Fruit fly (Drosophila melanogaster) whole organism, embryonic: Measurements from ENCODE around the gene Calr.
A peak's percentile ranks its signal among the peaks of the same experiment; 100 is the strongest.

Source experiments
- Aef1 ChIP-seq: fragments of 200-800 bp; sonication (Bioruptor generic); IDR thresholded peaks from 3 replicates; pipeline ENCODE4 v1.3.6; 2022; ENCODE audit warnings: missing biosample characterization, missing genetic modification characterization
- B-H2 ChIP-seq: fragments of 200-800 bp; sonication (Bioruptor generic); optimal IDR thresholded peaks from 2 replicates; lab custom pipeline; 2018; ENCODE audit warnings: missing biosample characterization, mild to moderate bottlenecking, missing genetic modification characterization
- Bgb ChIP-seq: fragments of 200-800 bp; sonication (Bioruptor generic); IDR thresholded peaks from 2 replicates; pipeline ENCODE4 v1.3.6; 2022; ENCODE audit warnings: missing biosample characterization, missing genetic modification characterization; ENCODE audit not compliant: partially characterized antibody
- BtbVII ChIP-seq: fragments of 200-800 bp; sonication (Bioruptor generic); optimal IDR thresholded peaks from 3 replicates; lab custom pipeline; 2017; ENCODE audit warnings: missing biosample characterization, mild to moderate bottlenecking, missing genetic modification characterization
- CG10209 ChIP-seq: fragments of 200-800 bp; sonication (Bioruptor generic); optimal IDR thresholded peaks from 3 replicates; lab custom pipeline; 2017; ENCODE audit warnings: missing biosample characterization, mild to moderate bottlenecking, missing genetic modification characterization, missing genetic modification reagents
- CG11696 ChIP-seq: fragments of 200-800 bp; sonication (Bioruptor generic); IDR thresholded peaks from 2 replicates; pipeline ENCODE4 v1.3.6; 2022; ENCODE audit warnings: missing biosample characterization, missing genetic modification characterization
- CG12236 ChIP-seq: fragments of 200-800 bp; sonication (Bioruptor generic); optimal IDR thresholded peaks from 2 replicates; lab custom pipeline; 2016; ENCODE audit warnings: missing biosample characterization, missing genetic modification characterization
- CG12299 ChIP-seq: fragments of 200-800 bp; sonication (Bioruptor generic); optimal IDR thresholded peaks from 2 replicates; lab custom pipeline; 2018; ENCODE audit warnings: missing biosample characterization, mild to moderate bottlenecking, missing genetic modification characterization
- CG14860 ChIP-seq: fragments of 200-800 bp; sonication (Bioruptor generic); IDR thresholded peaks from 3 replicates; pipeline ENCODE4 v1.3.6; 2022; ENCODE audit warnings: missing biosample characterization, missing genetic modification characterization; ENCODE audit not compliant: partially characterized antibody
- CG14965 ChIP-seq: fragments of 200-800 bp; sonication (Bioruptor generic); optimal IDR thresholded peaks from 2 replicates; lab custom pipeline; 2016; ENCODE audit warnings: missing biosample characterization, missing genetic modification characterization, borderline replicate concordance
- CG15011 ChIP-seq: fragments of 200-800 bp; sonication (Bioruptor generic); optimal IDR thresholded peaks from 3 replicates; lab custom pipeline; 2018; ENCODE audit warnings: missing biosample characterization, mild to moderate bottlenecking, missing genetic modification characterization
- CG15269 ChIP-seq: fragments of 200-800 bp; sonication (Bioruptor generic); optimal IDR thresholded peaks from 2 replicates; lab custom pipeline; 2018; ENCODE audit warnings: missing biosample characterization, mild to moderate bottlenecking, missing genetic modification characterization, moderate library complexity
- CG1529 ChIP-seq: fragments of 200-800 bp; sonication (Bioruptor generic); optimal IDR thresholded peaks from 3 replicates; lab custom pipeline; 2018; ENCODE audit warnings: missing biosample characterization, missing genetic modification characterization
- CG16813 ChIP-seq: fragments of 200-800 bp; sonication (Bioruptor generic); IDR thresholded peaks from 3 replicates; pipeline ENCODE4 v1.3.6; 2022; ENCODE audit warnings: missing biosample characterization, missing genetic modification characterization; ENCODE audit not compliant: partially characterized antibody
- CG2116 ChIP-seq: fragments of 200-800 bp; sonication (Bioruptor generic); optimal IDR thresholded peaks from 3 replicates; lab custom pipeline; 2018; ENCODE audit warnings: missing biosample characterization, mild to moderate bottlenecking, missing genetic modification characterization
- CG31388 ChIP-seq: fragments of 200-800 bp; sonication (Bioruptor generic); optimal IDR thresholded peaks from 2 replicates; lab custom pipeline; 2016; ENCODE audit warnings: missing biosample characterization, missing genetic modification characterization
- CG31441 ChIP-seq: fragments of 200-800 bp; sonication (Bioruptor generic); IDR thresholded peaks from 2 replicates; pipeline ENCODE4 v1.3.6; 2022; ENCODE audit warnings: missing biosample characterization, missing genetic modification characterization
- CG6175 ChIP-seq: fragments of 200-800 bp; sonication (Bioruptor generic); IDR thresholded peaks from 3 replicates; pipeline ENCODE4 v1.3.6; 2022; ENCODE audit warnings: missing biosample characterization, missing genetic modification characterization
- CG6813 ChIP-seq: fragments of 200-800 bp; sonication (Bioruptor generic); optimal IDR thresholded peaks from 2 replicates; lab custom pipeline; 2017; ENCODE audit warnings: missing biosample characterization, missing genetic modification characterization, mild to moderate bottlenecking, moderate library complexity, missing genetic modification reagents
- CG6854 ChIP-seq: fragments of 200-800 bp; sonication (Bioruptor generic); optimal IDR thresholded peaks from 3 replicates; lab custom pipeline; 2017; ENCODE audit warnings: missing biosample characterization, mild to moderate bottlenecking, missing genetic modification characterization
- CG8089 ChIP-seq: fragments of 200-800 bp; sonication (Bioruptor generic); optimal IDR thresholded peaks from 3 replicates; lab custom pipeline; 2016; ENCODE audit warnings: missing biosample characterization, missing genetic modification characterization
- Camta ChIP-seq: fragments of 200-800 bp; sonication (Bioruptor generic); optimal IDR thresholded peaks from 2 replicates; lab custom pipeline; 2016; ENCODE audit warnings: missing biosample characterization, missing genetic modification characterization
- E2f1 ChIP-seq: fragments of 200-800 bp; sonication (Bioruptor generic); IDR thresholded peaks from 2 replicates; pipeline ENCODE4 v1.3.6; 2022; ENCODE audit warnings: missing biosample characterization, missing genetic modification characterization
- HLHmδ ChIP-seq: fragments of 200-800 bp; sonication (Bioruptor generic); optimal IDR thresholded peaks from 2 replicates; lab custom pipeline; 2018; ENCODE audit warnings: missing biosample characterization, mild to moderate bottlenecking, missing genetic modification characterization, moderate library complexity
- Hey ChIP-seq: fragments of 200-800 bp; sonication (Bioruptor generic); optimal IDR thresholded peaks from 3 replicates; lab custom pipeline; 2018; ENCODE audit warnings: missing biosample characterization, mild to moderate bottlenecking, missing genetic modification characterization
- Neu2 ChIP-seq: fragments of 200-800 bp; sonication (Bioruptor generic); optimal IDR thresholded peaks from 3 replicates; lab custom pipeline; 2016; ENCODE audit warnings: missing biosample characterization, missing genetic modification characterization, borderline replicate concordance
- Nf-YC ChIP-seq: fragments of 200-800 bp; optimal IDR thresholded peaks from 3 replicates; lab custom pipeline; 2019; ENCODE audit warnings: missing biosample characterization, mild to moderate bottlenecking, missing genetic modification characterization, moderate library complexity
- Side ChIP-seq: fragments of 200-800 bp; sonication (Bioruptor generic); optimal IDR thresholded peaks from 2 replicates; lab custom pipeline; 2016; ENCODE audit warnings: missing biosample characterization, missing genetic modification characterization
- Ssrp ChIP-seq: fragments of 200-800 bp; sonication (Bioruptor generic); optimal IDR thresholded peaks from 2 replicates; lab custom pipeline; 2018; ENCODE audit warnings: missing biosample characterization, mild to moderate bottlenecking, missing genetic modification characterization, moderate library complexity
- Xbp1 ChIP-seq: fragments of 200-800 bp; sonication (Bioruptor generic); optimal IDR thresholded peaks from 3 replicates; lab custom pipeline; 2016; ENCODE audit warnings: missing biosample characterization, mild to moderate bottlenecking, missing genetic modification characterization
- YL-1 ChIP-seq: fragments of 200-800 bp; sonication (Bioruptor generic); optimal IDR thresholded peaks from 3 replicates; lab custom pipeline; 2017; ENCODE audit warnings: missing biosample characterization, mild to moderate bottlenecking, missing genetic modification characterization
- ac ChIP-seq: fragments of 200-800 bp; sonication (Bioruptor generic); optimal IDR thresholded peaks from 3 replicates; lab custom pipeline; 2017; ENCODE audit warnings: missing biosample characterization, mild to moderate bottlenecking, missing genetic modification characterization
- ap ChIP-seq: fragments of 200-800 bp; sonication (Bioruptor generic); IDR thresholded peaks from 2 replicates; pipeline ENCODE4 v1.3.6; 2022; ENCODE audit warnings: missing biosample characterization, missing genetic modification characterization
- ato ChIP-seq: fragments of 200-800 bp; sonication (Bioruptor generic); IDR thresholded peaks from 2 replicates; pipeline ENCODE4 v1.3.6; 2022; ENCODE audit warnings: missing biosample characterization, missing genetic modification characterization; ENCODE audit not compliant: partially characterized antibody
- bsh ChIP-seq, 2 experiments: fragments of 200-800 bp; sonication (Bioruptor generic); optimal IDR thresholded peaks; 2 replicates each; lab custom pipeline; 2017 to 2018; ENCODE audit warnings: mild to moderate bottlenecking in 2 of 2, missing biosample characterization in 2 of 2, missing genetic modification characterization in 2 of 2, moderate library complexity in 1 of 2
- caup ChIP-seq: fragments of 200-800 bp; sonication (Bioruptor generic); optimal IDR thresholded peaks from 3 replicates; lab custom pipeline; 2017; ENCODE audit warnings: missing biosample characterization, mild to moderate bottlenecking, missing genetic modification characterization, moderate library complexity; ENCODE audit not compliant: severe bottlenecking
- chif ChIP-seq, 2 experiments: fragments of 200-800 bp; sonication (Bioruptor generic); optimal IDR thresholded peaks; 3 replicates each; lab custom pipeline; 2016; ENCODE audit warnings: missing biosample characterization in 2 of 2, missing genetic modification characterization in 2 of 2
- dan ChIP-seq: fragments of 200-800 bp; sonication (Bioruptor generic); IDR thresholded peaks from 2 replicates; pipeline ENCODE4 v1.3.6; 2022; ENCODE audit warnings: missing biosample characterization, missing genetic modification characterization
- dimm ChIP-seq: fragments of 200-800 bp; sonication (Bioruptor generic); IDR thresholded peaks from 2 replicates; pipeline ENCODE4 v1.3.6; 2022; ENCODE audit warnings: missing biosample characterization, missing genetic modification characterization
- emc ChIP-seq: fragments of 200-800 bp; sonication (Bioruptor generic); optimal IDR thresholded peaks from 2 replicates; lab custom pipeline; 2016; ENCODE audit warnings: missing biosample characterization, missing genetic modification characterization
- gcm ChIP-seq: fragments of 200-800 bp; sonication (Bioruptor generic); optimal IDR thresholded peaks from 2 replicates; lab custom pipeline; 2019; ENCODE audit warnings: missing biosample characterization, mild to moderate bottlenecking, missing genetic modification characterization, moderate library complexity
- jumu ChIP-seq: fragments of 200-800 bp; sonication (Bioruptor generic); optimal IDR thresholded peaks from 3 replicates; lab custom pipeline; 2016; ENCODE audit warnings: missing biosample characterization, missing genetic modification characterization
- lov ChIP-seq, 2 experiments: fragments of 200-800 bp in 1 of 2; fragments of >200 bp in 1 of 2; sonication (Bioruptor generic) in 1 of 2; IDR thresholded peaks in 1 of 2; optimal IDR thresholded peaks in 1 of 2; 2 replicates in 1 of 2; 3 replicates in 1 of 2; pipeline versions ENCODE4 v1.3.6 to Lab custom; 2017 to 2022; ENCODE audit warnings: missing biosample characterization in 1 of 2, missing genetic modification characterization in 1 of 2
- maf-S ChIP-seq: fragments of 200-800 bp; sonication (Bioruptor generic); optimal IDR thresholded peaks from 2 replicates; lab custom pipeline; 2016; ENCODE audit warnings: missing biosample characterization, missing genetic modification characterization
- rib ChIP-seq: fragments of 200-800 bp; sonication (Bioruptor generic); IDR thresholded peaks from 2 replicates; pipeline ENCODE4 v1.3.6; 2022; ENCODE audit warnings: missing biosample characterization, missing genetic modification characterization
- sens ChIP-seq: fragments of 200-800 bp; sonication (Bioruptor generic); peaks from one replicate; lab custom pipeline; 2016; ENCODE audit warnings: missing biosample characterization, missing genetic modification characterization
- tll ChIP-seq, 2 experiments: fragments of 200-800 bp in 1 of 2; fragments of >200 bp in 1 of 2; sonication (Bioruptor generic) in 1 of 2; optimal IDR thresholded peaks; 2 replicates each; lab custom pipeline; 2017 to 2019; ENCODE audit warnings: missing biosample characterization in 2 of 2, missing genetic modification characterization in 2 of 2, mild to moderate bottlenecking in 1 of 2, moderate library complexity in 1 of 2
- yki ChIP-seq: fragments of >200 bp; optimal IDR thresholded peaks from 3 replicates; lab custom pipeline; 2018
- z ChIP-seq: fragments of 200-800 bp; sonication (Bioruptor generic); IDR thresholded peaks from 3 replicates; pipeline ENCODE4 v1.3.6; 2022; ENCODE audit warnings: missing biosample characterization, missing genetic modification characterization

The Calr gene

DNA sequence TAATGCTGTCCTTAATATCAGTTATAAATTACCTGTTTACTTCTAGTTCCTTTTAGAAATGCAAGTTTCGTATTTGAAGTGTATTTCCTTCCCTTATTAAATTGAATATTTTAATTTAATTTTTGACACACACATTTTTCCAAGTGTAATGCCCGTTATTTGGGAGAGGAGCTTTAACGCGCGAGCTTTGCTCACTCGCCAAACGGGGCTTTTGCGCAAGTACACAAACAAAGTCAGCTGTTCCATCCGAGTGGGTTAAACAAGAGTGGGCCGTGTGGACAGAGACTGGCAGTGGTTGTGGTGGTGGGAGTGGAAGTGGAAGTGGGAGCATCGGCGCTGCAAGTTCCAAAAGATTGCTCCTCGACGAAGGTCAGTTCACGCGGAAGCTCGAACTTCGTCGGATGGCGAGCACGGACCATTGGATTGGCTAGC is 49.5 kb downstream of the Calr start, which contains the start of gene CG8301 (continued):
- TF ChIP-seq BtbVII (GFP tag; lab: Kevin White, UChicago) (no peak), CG8089 (GFP tag; lab: Kevin White, UChicago) (no peak), CG16813 (GFP tag; lab: Robert Waterston, UW) (no peak), Nf-YC (tag; lab: Kevin White, UChicago) (peak; percentile 24), CG2116 (no peak), bsh (GFP tag; optimal IDR thresholded peaks at IDR 0.05; lab: Kevin White, UChicago) (peak in 1 of 2 experiments; percentile 15), CG14860 (GFP tag; lab: Robert Waterston, UW) (no peak), gcm (GFP tag; lab: Kevin White, UChicago) (peak; percentile 8), CG1529 (GFP tag; lab: Kevin White, UChicago) (no peak), Neu2 (GFP tag; lab: Kevin White, UChicago) (no peak), Xbp1 (GFP tag; lab: Kevin White, UChicago) (peak; percentile 38), CG12236 (GFP tag; lab: Kevin White, UChicago) (no peak), maf-S (GFP tag; lab: Kevin White, UChicago) (no peak), yki (lab: Kevin White, UChicago) (no peak), Aef1 (no peak), B-H2 (GFP tag; lab: Kevin White, UChicago) (no peak), CG12299 (tag; lab: Kevin White, UChicago) (peak; percentile 24), E2f1 (GFP tag; lab: Robert Waterston, UW) (no peak), Camta (GFP tag; lab: Kevin White, UChicago) (peak; percentile 14), caup (peak; percentile 6), jumu (GFP tag; lab: Kevin White, UChicago) (no peak), YL-1 (GFP tag; lab: Kevin White, UChicago) (no peak), CG14965 (GFP tag; lab: Kevin White, UChicago) (no peak), dan (no peak), Ssrp (tag; lab: Kevin White, UChicago) (no peak), dimm (no peak), CG6813 (no peak), chif (GFP tag; optimal IDR thresholded peaks at IDR 0.05; lab: Kevin White, UChicago) (no peak), ap (GFP tag; lab: Robert Waterston, UW) (no peak), z (GFP tag; lab: Robert Waterston, UW) (no peak), ato (GFP tag; lab: Robert Waterston, UW) (no peak), lov (optimal IDR thresholded peaks at IDR 0.05; lab: Kevin White, UChicago) (no peak), lov (GFP tag; IDR thresholded peaks at IDR 0.05; lab: Robert Waterston, UW) (no peak), Side (no peak), sens (GFP tag; lab: Kevin White, UChicago) (peak; percentile 72), tll (GFP tag; optimal IDR thresholded peaks at IDR 0.05; lab: Kevin White, UChicago) (no peak), CG15011 (GFP tag; lab: Kevin White, UChicago) (no peak), CG31441 (GFP tag; lab: Robert Waterston, UW) (peak; percentile 46), Bgb (GFP tag; lab: Robert Waterston, UW) (peak; percentile 18; the same call in 1 of the 2 replicates), CG15269 (tag; lab: Kevin White, UChicago) (peak; percentile 52), CG6854 (GFP tag; lab: Kevin White, UChicago) (no peak), Hey (tag; lab: Kevin White, UChicago) (no peak), CG10209 (GFP tag; lab: Kevin White, UChicago) (no peak), HLHmδ (no peak), ac (GFP tag; lab: Kevin White, UChicago) (no peak), CG11696 (GFP tag; lab: Robert Waterston, UW) (no peak), CG6175 (GFP tag; lab: Robert Waterston, UW) (no peak), CG31388 (GFP tag; lab: Kevin White, UChicago) (no peak), rib (GFP tag; lab: Robert Waterston, UW) (no peak), emc (GFP tag; lab: Kevin White, UChicago) (no peak)
